Worm (Caenorhabditis elegans) whole organism, L4/young adult: ENCODE results near the gene T05A7.13.

Experiments used
- W03F9.2 ChIP-seq: fragments of 150-350 bp; optimal IDR thresholded peaks from 2 replicates; lab custom pipeline; 2014; ENCODE audit warnings: missing biosample characterization, missing genetic modification characterization
- dao-5 ChIP-seq: sonication (generic microtip); optimal IDR thresholded peaks from 2 replicates; lab custom pipeline; 2016; ENCODE audit warnings: missing genotype, missing genetic modification characterization, moderate library complexity, missing compliant biosample characterization
- him-1 ChIP-seq: sonication (generic microtip); optimal IDR thresholded peaks from 2 replicates; lab custom pipeline; 2016; ENCODE audit warnings: missing genotype, missing genetic modification reagents, missing genetic modification characterization, missing compliant biosample characterization

- TF ChIP-seq him-1 (no peak), dao-5 (no peak), W03F9.2 (tag; lab: Kevin White, UChicago) (no peak)
Measured at ce11 chrII:4673670-4674069, 12.5 kb upstream of the T05A7.13 start.
